Fruit fly (Drosophila melanogaster): ENCODE data around the gene CG45101.

Gene CG45101

dm6 chr3L:11070372-11070854 lies 5.6 kb downstream of the CG45101 start, which contains the start of gene Mocs1 (continued):
- TF ChIP-seq CG12659 (GFP tag; optimal IDR thresholded peaks at IDR 0.05) (no peak), CG15514 (GFP tag; optimal IDR thresholded peaks at IDR 0.05) (peak; percentile 53), B-H2 (GFP tag; optimal IDR thresholded peaks at IDR 0.05) (peak; percentile 36), row (GFP tag; IDR thresholded peaks at IDR 0.05) (no peak), ranshi (GFP tag; IDR thresholded peaks at IDR 0.05) (peak; percentile 19; the same call in 1 of the 2 replicates), dpn (GFP tag; optimal IDR thresholded peaks at IDR 0.05) (no peak), crol (GFP tag; IDR thresholded peaks at IDR 0.05) (peak; percentile 96), hb (GFP tag; IDR thresholded peaks at IDR 0.05; ENCODE audit: partially characterized antibody) (no peak), CG6175 (GFP tag; IDR thresholded peaks at IDR 0.05) (0 out of 3 replicates have a peak, but pooled peaks have one; percentile 39), cwo (GFP tag; optimal IDR thresholded peaks at IDR 0.05) (peak; percentile 40), insv (GFP tag; optimal IDR thresholded peaks at IDR 0.05) (no peak), pnt (GFP tag; optimal IDR thresholded peaks at IDR 0.05) (no peak), unpg (GFP tag; optimal IDR thresholded peaks at IDR 0.05) (no peak), toy (GFP tag; IDR thresholded peaks at IDR 0.05) (no peak), CG32532 (GFP tag; IDR thresholded peaks at IDR 0.05) (peak; percentile 53), CG9727 (GFP tag; optimal IDR thresholded peaks at IDR 0.05) (no peak), pros (GFP tag; optimal IDR thresholded peaks at IDR 0.05) (no peak), Dbx (GFP tag; IDR thresholded peaks at IDR 0.05) (peak; percentile 32; the same call in 1 of the 3 replicates), CG2678 (tag; optimal IDR thresholded peaks at IDR 0.05) (peak; percentile 7), Deaf1 (tag; optimal IDR thresholded peaks at IDR 0.05) (peak; percentile 8), Optix (GFP tag; IDR thresholded peaks at IDR 0.05) (no peak), Adf1 (GFP tag; IDR thresholded peaks at IDR 0.05) (peak; percentile 48), CG4707 (GFP tag; optimal IDR thresholded peaks at IDR 0.05) (no peak), Oaz (GFP tag; IDR thresholded peaks at IDR 0.05) (no peak), onecut (GFP tag; IDR thresholded peaks at IDR 0.05) (no peak), CG15269 (tag; optimal IDR thresholded peaks at IDR 0.05) (peak; percentile 6), CG10366 (GFP tag; IDR thresholded peaks at IDR 0.05) (no peak), usp (GFP tag; optimal IDR thresholded peaks at IDR 0.05) (no peak), HmgZ (tag; optimal IDR thresholded peaks at IDR 0.05) (peak; percentile 38), hkb (optimal IDR thresholded peaks at IDR 0.05) (no peak), hkb (GFP tag; IDR thresholded peaks at IDR 0.05) (peak; percentile 17; the same call in 1 of the 2 replicates), mirr (GFP tag; optimal IDR thresholded peaks at IDR 0.05) (peak; percentile 23), caup (GFP tag; optimal IDR thresholded peaks at IDR 0.05; ENCODE audit: severe bottlenecking) (peak; percentile 6), CG18599 (GFP tag; optimal IDR thresholded peaks at IDR 0.05) (peak; percentile 6), trem (tag; optimal IDR thresholded peaks at IDR 0.05) (no peak), CG10267 (tag; optimal IDR thresholded peaks at IDR 0.05) (peak; percentile 24), Fer1 (GFP tag; optimal IDR thresholded peaks at IDR 0.05) (peak; percentile 41), CG43689 (GFP tag; IDR thresholded peaks at IDR 0.05) (no peak), wdn (GFP tag; IDR thresholded peaks at IDR 0.05) (peak; percentile 30; the same call in 1 of the 2 replicates), ewg (GFP tag; optimal IDR thresholded peaks at IDR 0.05) (no peak), Rfx (GFP tag; IDR thresholded peaks at IDR 0.05) (peak; percentile 62), NFAT (GFP tag; IDR thresholded peaks at IDR 0.05) (peak; percentile 23; the same call in 1 of the 2 replicates), amos (GFP tag; IDR thresholded peaks at IDR 0.05; ENCODE audit: partially characterized antibody) (peak; percentile 37; the same call in 1 of the 2 replicates), sens-2 (GFP tag; IDR thresholded peaks at IDR 0.05) (no peak), CG6689 (GFP tag; IDR thresholded peaks at IDR 0.05) (no peak), CG30431 (GFP tag; optimal IDR thresholded peaks at IDR 0.05) (no peak), CG14667 (GFP tag; IDR thresholded peaks at IDR 0.05) (no peak), pan (optimal IDR thresholded peaks at IDR 0.05) (no peak), pan (GFP tag; optimal IDR thresholded peaks at IDR 0.05 in 1 of 2, IDR thresholded peaks at IDR 0.05 in 1 of 2) (peak in 1 of 2 experiments; percentile 14), Xrp1 (GFP tag; IDR thresholded peaks at IDR 0.05) (peak; percentile 28; the same call in 1 of the 2 replicates), CG1603 (tag; optimal IDR thresholded peaks at IDR 0.05) (no peak)

All from whole organism, embryonic.